Fruit fly (Drosophila melanogaster) whole organism, embryonic: ENCODE results near the gene UbcE2M.

ENCODE experiments used
- CG1024 ChIP-seq: fragments of 200-800 bp; sonication (Bioruptor generic); IDR thresholded peaks from 2 replicates; pipeline ENCODE4 v1.3.6; 2022; ENCODE audit warnings: missing biosample characterization, missing genetic modification characterization
- CG12219 ChIP-seq: fragments of 200-800 bp; sonication (Bioruptor generic); optimal IDR thresholded peaks from 3 replicates; lab custom pipeline; 2018; ENCODE audit warnings: missing biosample characterization, mild to moderate bottlenecking, missing genetic modification characterization
- CG12236 ChIP-seq: fragments of 200-800 bp; sonication (Bioruptor generic); optimal IDR thresholded peaks from 2 replicates; lab custom pipeline; 2016; ENCODE audit warnings: missing biosample characterization, missing genetic modification characterization
- CG14710 ChIP-seq: fragments of 200-800 bp; sonication (Bioruptor generic); optimal IDR thresholded peaks from 3 replicates; lab custom pipeline; 2019; ENCODE audit warnings: missing biosample characterization, mild to moderate bottlenecking, missing genetic modification characterization, moderate library complexity
- CG15269 ChIP-seq: fragments of 200-800 bp; sonication (Bioruptor generic); optimal IDR thresholded peaks from 2 replicates; lab custom pipeline; 2018; ENCODE audit warnings: missing biosample characterization, mild to moderate bottlenecking, missing genetic modification characterization, moderate library complexity
- CG15696 ChIP-seq: fragments of 200-800 bp; sonication (Bioruptor generic); optimal IDR thresholded peaks from 2 replicates; lab custom pipeline; 2019; ENCODE audit warnings: missing biosample characterization, mild to moderate bottlenecking, missing genetic modification characterization, moderate library complexity
- CG1603 ChIP-seq: fragments of 200-800 bp; sonication (Bioruptor generic); optimal IDR thresholded peaks from 2 replicates; lab custom pipeline; 2019; ENCODE audit warnings: missing biosample characterization, mild to moderate bottlenecking, missing genetic modification characterization, moderate library complexity
- CG17361 ChIP-seq: fragments of 200-800 bp; sonication (Bioruptor generic); IDR thresholded peaks from 3 replicates; pipeline ENCODE4 v1.3.6; 2022; ENCODE audit warnings: missing biosample characterization, missing genetic modification characterization
- CG18476 ChIP-seq: fragments of 200-800 bp; sonication (Bioruptor generic); optimal IDR thresholded peaks from 2 replicates; lab custom pipeline; 2016; ENCODE audit warnings: missing biosample characterization, mild to moderate bottlenecking, missing genetic modification characterization
- CG18599 ChIP-seq: fragments of 200-800 bp; sonication (Bioruptor generic); optimal IDR thresholded peaks from 3 replicates; lab custom pipeline; 2017; ENCODE audit warnings: missing biosample characterization, missing genetic modification characterization, mild to moderate bottlenecking, moderate library complexity, missing genetic modification reagents
- CG18764 ChIP-seq: fragments of 200-800 bp; sonication (Bioruptor generic); optimal IDR thresholded peaks from 3 replicates; lab custom pipeline; 2016; ENCODE audit warnings: missing biosample characterization, missing genetic modification characterization
- CG2875 ChIP-seq: fragments of 200-800 bp; sonication (Bioruptor generic); optimal IDR thresholded peaks from 2 replicates; lab custom pipeline; 2017; ENCODE audit warnings: missing biosample characterization, mild to moderate bottlenecking, missing genetic modification characterization, missing genetic modification reagents
- CG31441 ChIP-seq: fragments of 200-800 bp; sonication (Bioruptor generic); IDR thresholded peaks from 2 replicates; pipeline ENCODE4 v1.3.6; 2022; ENCODE audit warnings: missing biosample characterization, missing genetic modification characterization
- CG32532 ChIP-seq: fragments of 200-800 bp; sonication (Bioruptor generic); IDR thresholded peaks from 2 replicates; pipeline ENCODE4 v1.3.6; 2022; ENCODE audit warnings: missing biosample characterization, missing genetic modification characterization
- CG32767 ChIP-seq: fragments of 200-800 bp; sonication (Bioruptor generic); IDR thresholded peaks from 2 replicates; pipeline ENCODE4 v1.3.6; 2022; ENCODE audit warnings: missing biosample characterization, missing genetic modification characterization
- CG4404 ChIP-seq: fragments of 200-800 bp; sonication (Bioruptor generic); IDR thresholded peaks from 2 replicates; pipeline ENCODE4 v1.3.6; 2022; ENCODE audit warnings: missing biosample characterization, missing genetic modification characterization
- CG5245 ChIP-seq: fragments of 200-800 bp; sonication (Bioruptor generic); optimal IDR thresholded peaks from 3 replicates; lab custom pipeline; 2016; ENCODE audit warnings: missing biosample characterization, missing genetic modification characterization
- CG6254 ChIP-seq: fragments of 200-800 bp; sonication (Bioruptor generic); optimal IDR thresholded peaks from 3 replicates; lab custom pipeline; 2017; ENCODE audit warnings: mild to moderate bottlenecking, missing biosample characterization, missing genetic modification reagents, missing genetic modification characterization
- CG9437 ChIP-seq: fragments of 200-800 bp; sonication (Bioruptor generic); optimal IDR thresholded peaks from 2 replicates; lab custom pipeline; 2018; ENCODE audit warnings: missing biosample characterization, mild to moderate bottlenecking, missing genetic modification characterization
- Ets65A ChIP-seq: fragments of 200-800 bp; sonication (Bioruptor generic); peaks from one replicate; lab custom pipeline; 2016; ENCODE audit warnings: missing biosample characterization, missing genetic modification characterization
- Fer1 ChIP-seq: fragments of 200-800 bp; sonication (Bioruptor generic); optimal IDR thresholded peaks from 2 replicates; lab custom pipeline; 2017; ENCODE audit warnings: missing biosample characterization, mild to moderate bottlenecking, missing genetic modification characterization
- Fer3 ChIP-seq: fragments of 200-800 bp; sonication (Bioruptor generic); optimal IDR thresholded peaks from 2 replicates; lab custom pipeline; 2018; ENCODE audit warnings: missing biosample characterization, mild to moderate bottlenecking, missing genetic modification characterization, moderate library complexity
- HLH3B ChIP-seq: fragments of 200-800 bp; sonication (Bioruptor generic); IDR thresholded peaks from 2 replicates; pipeline ENCODE4 v1.3.6; 2022; ENCODE audit warnings: missing biosample characterization, missing genetic modification characterization
- Max ChIP-seq: fragments of 200-800 bp; sonication (Bioruptor generic); optimal IDR thresholded peaks from 2 replicates; lab custom pipeline; 2016; ENCODE audit warnings: missing biosample characterization, mild to moderate bottlenecking, missing genetic modification characterization
- Optix ChIP-seq: fragments of 200-800 bp; sonication (Bioruptor generic); IDR thresholded peaks from 3 replicates; pipeline ENCODE4 v1.3.6; 2022; ENCODE audit warnings: missing biosample characterization, missing genetic modification characterization
- Side ChIP-seq: fragments of 200-800 bp; sonication (Bioruptor generic); optimal IDR thresholded peaks from 2 replicates; lab custom pipeline; 2016; ENCODE audit warnings: missing biosample characterization, missing genetic modification characterization
- Six4 ChIP-seq: fragments of 200-800 bp; sonication (Bioruptor generic); optimal IDR thresholded peaks from 2 replicates; lab custom pipeline; 2016; ENCODE audit warnings: missing biosample characterization, missing genetic modification characterization
- Vsx1 ChIP-seq: fragments of 200-800 bp; sonication (Bioruptor generic); optimal IDR thresholded peaks from 2 replicates; lab custom pipeline; 2017; ENCODE audit warnings: missing biosample characterization, mild to moderate bottlenecking, missing genetic modification characterization, missing genetic modification reagents
- ab ChIP-seq: fragments of 200-800 bp; sonication (Bioruptor generic); optimal IDR thresholded peaks from 2 replicates; lab custom pipeline; 2016; ENCODE audit warnings: missing biosample characterization, missing genetic modification characterization
- bsh ChIP-seq, 2 experiments: fragments of 200-800 bp; sonication (Bioruptor generic); optimal IDR thresholded peaks; 2 replicates each; lab custom pipeline; 2017 to 2018; ENCODE audit warnings: mild to moderate bottlenecking in 2 of 2, missing biosample characterization in 2 of 2, missing genetic modification characterization in 2 of 2, moderate library complexity in 1 of 2
- btn ChIP-seq: fragments of 200-800 bp; sonication (Bioruptor generic); optimal IDR thresholded peaks from 2 replicates; lab custom pipeline; 2016; ENCODE audit warnings: missing biosample characterization, missing genetic modification characterization
- cato ChIP-seq: fragments of 200-800 bp; sonication (Bioruptor generic); optimal IDR thresholded peaks from 2 replicates; lab custom pipeline; 2016; ENCODE audit warnings: missing biosample characterization, missing genetic modification characterization, borderline replicate concordance
- chif ChIP-seq, 2 experiments: fragments of 200-800 bp; sonication (Bioruptor generic); optimal IDR thresholded peaks; 3 replicates each; lab custom pipeline; 2016; ENCODE audit warnings: missing biosample characterization in 2 of 2, missing genetic modification characterization in 2 of 2
- chinmo ChIP-seq: fragments of 200-800 bp; sonication (Bioruptor generic); IDR thresholded peaks from 4 replicates; pipeline ENCODE4 v1.3.6; 2022; ENCODE audit warnings: missing biosample characterization, missing genetic modification characterization; ENCODE audit not compliant: partially characterized antibody
- chm ChIP-seq: fragments of 200-800 bp; sonication (Bioruptor generic); IDR thresholded peaks from 2 replicates; pipeline ENCODE4 v1.3.6; 2022; ENCODE audit warnings: missing biosample characterization, missing genetic modification characterization
- crp ChIP-seq, 2 experiments: fragments of 200-800 bp; sonication (Bioruptor generic); optimal IDR thresholded peaks; 2 replicates in 1 of 2; 3 replicates in 1 of 2; lab custom pipeline; 2017; ENCODE audit warnings: missing biosample characterization in 2 of 2, missing genetic modification characterization in 2 of 2, mild to moderate bottlenecking in 1 of 2, moderate library complexity in 1 of 2
- emc ChIP-seq: fragments of 200-800 bp; sonication (Bioruptor generic); optimal IDR thresholded peaks from 2 replicates; lab custom pipeline; 2016; ENCODE audit warnings: missing biosample characterization, missing genetic modification characterization
- gcm2 ChIP-seq: fragments of 200-800 bp; sonication (Bioruptor generic); optimal IDR thresholded peaks from 2 replicates; lab custom pipeline; 2016; ENCODE audit warnings: missing biosample characterization, missing genetic modification characterization
- lov ChIP-seq, 2 experiments: fragments of 200-800 bp in 1 of 2; fragments of >200 bp in 1 of 2; sonication (Bioruptor generic) in 1 of 2; IDR thresholded peaks in 1 of 2; optimal IDR thresholded peaks in 1 of 2; 2 replicates in 1 of 2; 3 replicates in 1 of 2; pipeline versions ENCODE4 v1.3.6 to Lab custom; 2017 to 2022; ENCODE audit warnings: missing biosample characterization in 1 of 2, missing genetic modification characterization in 1 of 2
- nom ChIP-seq: fragments of 200-800 bp; sonication (Bioruptor generic); optimal IDR thresholded peaks from 2 replicates; lab custom pipeline; 2017; ENCODE audit warnings: missing biosample characterization, missing genetic modification characterization, mild to moderate bottlenecking, moderate library complexity, missing genetic modification reagents
- onecut ChIP-seq: fragments of 200-800 bp; sonication (Bioruptor generic); IDR thresholded peaks from 2 replicates; pipeline ENCODE4 v1.3.6; 2022; ENCODE audit warnings: missing biosample characterization, missing genetic modification characterization
- pan ChIP-seq, 4 experiments: fragments of >200 bp in 3 of 4; fragments of 200-800 bp in 1 of 4; sonication (Bioruptor generic) in 1 of 4; optimal IDR thresholded peaks in 3 of 4; IDR thresholded peaks in 1 of 4; 2 replicates each; pipeline versions ENCODE4 v1.3.6 to Lab custom; 2017 to 2022; ENCODE audit warnings: missing biosample characterization in 2 of 4, missing genetic modification characterization in 2 of 4, mixed read lengths in 1 of 4
- sens ChIP-seq: fragments of 200-800 bp; sonication (Bioruptor generic); peaks from one replicate; lab custom pipeline; 2016; ENCODE audit warnings: missing biosample characterization, missing genetic modification characterization
- sqz ChIP-seq: fragments of 200-800 bp; sonication (Bioruptor generic); optimal IDR thresholded peaks from 3 replicates; lab custom pipeline; 2018; ENCODE audit warnings: missing biosample characterization, mild to moderate bottlenecking, missing genetic modification characterization
- tap ChIP-seq: fragments of 200-800 bp; optimal IDR thresholded peaks from 3 replicates; lab custom pipeline; 2019; ENCODE audit warnings: missing biosample characterization, mild to moderate bottlenecking, missing genetic modification characterization, moderate library complexity

UbcE2M gene

dm6 chr3L:8154544-8154943, 43.2 kb downstream of the UbcE2M start:
- TF ChIP-seq nom, result peak; percentile 62
- TF ChIP-seq btn (GFP tag; lab: Kevin White, UChicago), result no peak

dm6 chr3L:8153206-8153996, 44.4 kb downstream of the UbcE2M start:
- no peak for TF ChIP-seq emc (GFP tag; lab: Kevin White, UChicago)
- TF ChIP-seq Side (GFP tag; lab: Kevin White, UChicago), result peak; percentile 26
- peak; percentile 56 for TF ChIP-seq CG15269
- peak; percentile 28 for TF ChIP-seq CG12236 (GFP tag; lab: Kevin White, UChicago)
- TF ChIP-seq CG1024 (GFP tag; lab: Robert Waterston, UW), result peak; percentile 51; the same call in 1 of the 2 replicates
- TF ChIP-seq pan (optimal IDR thresholded peaks at IDR 0.05; lab: Kevin White, UChicago), result no peak
- peak in 1 of 2 experiments; percentile 69 for TF ChIP-seq pan (GFP tag; optimal IDR thresholded peaks at IDR 0.05 in 1 of 2, IDR thresholded peaks at IDR 0.05 in 1 of 2)
- TF ChIP-seq CG18599 (GFP tag; lab: Kevin White, UChicago), result peak; percentile 33
- TF ChIP-seq tap, result peak; percentile 61
- no peak for TF ChIP-seq CG32532 (GFP tag; lab: Robert Waterston, UW)
- peak; percentile 46 for TF ChIP-seq CG5245 (GFP tag; lab: Kevin White, UChicago)
- TF ChIP-seq sqz, result peak; percentile 27
- peak in 1 of 2 experiments; percentile 3 for TF ChIP-seq crp (GFP tag; optimal IDR thresholded peaks at IDR 0.05; lab: Kevin White, UChicago)
- peak; percentile 48 for TF ChIP-seq Fer1 (GFP tag; lab: Kevin White, UChicago)
- peak; percentile 29 for TF ChIP-seq CG14710 (tag; lab: Kevin White, UChicago)
- TF ChIP-seq chm (GFP tag; lab: Robert Waterston, UW), result no peak
- peak; percentile 34 for TF ChIP-seq Fer3 (tag; lab: Kevin White, UChicago)
- TF ChIP-seq lov (optimal IDR thresholded peaks at IDR 0.05; lab: Kevin White, UChicago), result no peak
- peak; percentile 73; the same call in 1 of the 3 replicates for TF ChIP-seq lov (GFP tag; IDR thresholded peaks at IDR 0.05; lab: Robert Waterston, UW)
- peak; percentile 30 for TF ChIP-seq CG12219
- peak; percentile 65 to 69 for TF ChIP-seq bsh (GFP tag; optimal IDR thresholded peaks at IDR 0.05; lab: Kevin White, UChicago)
- peak; percentile 1 for TF ChIP-seq ab (GFP tag; lab: Kevin White, UChicago)
- TF ChIP-seq CG6254 (GFP tag; lab: Kevin White, UChicago), result peak; percentile 16
- no peak for TF ChIP-seq Vsx1 (GFP tag; lab: Kevin White, UChicago)
- peak; percentile 59 for TF ChIP-seq CG2875 (GFP tag; lab: Kevin White, UChicago)
- peak; percentile 29 for TF ChIP-seq Max (GFP tag; lab: Kevin White, UChicago)
- peak; percentile 63 for TF ChIP-seq CG1603 (tag; lab: Kevin White, UChicago)
- TF ChIP-seq Ets65A (GFP tag; lab: Kevin White, UChicago), result peak; percentile 46
- TF ChIP-seq gcm2 (GFP tag; lab: Kevin White, UChicago), result no peak
- peak; percentile 23 for TF ChIP-seq CG18476 (GFP tag; lab: Kevin White, UChicago)
- no peak for TF ChIP-seq CG4404 (GFP tag; lab: Robert Waterston, UW)
- no peak for TF ChIP-seq CG15696 (tag; lab: Kevin White, UChicago)
- TF ChIP-seq Six4 (GFP tag; lab: Kevin White, UChicago), result peak; percentile 1
- TF ChIP-seq CG9437, result peak; percentile 43
- peak; percentile 92 for TF ChIP-seq sens (GFP tag; lab: Kevin White, UChicago)
- peak; percentile 35 for TF ChIP-seq CG18764 (GFP tag; lab: Kevin White, UChicago)
- peak in 1 of 2 experiments; percentile 50 for TF ChIP-seq chif (GFP tag; optimal IDR thresholded peaks at IDR 0.05; lab: Kevin White, UChicago)
- peak; percentile 55; the same call in 1 of the 2 replicates for TF ChIP-seq CG32767 (GFP tag; lab: Robert Waterston, UW)
- TF ChIP-seq chinmo, result 0 out of 4 replicates have a peak, but pooled peaks have one; percentile 48
- peak; percentile 61 for TF ChIP-seq CG31441 (GFP tag; lab: Robert Waterston, UW)
- TF ChIP-seq CG17361 (GFP tag; lab: Robert Waterston, UW), result 0 out of 3 replicates have a peak, but pooled peaks have one; percentile 29
- peak; percentile 60; the same call in 2 of the 3 replicates for TF ChIP-seq Optix (GFP tag; lab: Robert Waterston, UW)
- peak; percentile 44; the same call in 1 of the 2 replicates for TF ChIP-seq onecut (GFP tag; lab: Robert Waterston, UW)
- peak; percentile 45 for TF ChIP-seq cato
- TF ChIP-seq HLH3B, result peak; percentile 71
